Fruit fly (Drosophila melanogaster) whole organism, pupa: ENCODE data around the gene Arfip.

Source experiments
- CG14655 ChIP-seq: fragments of 200-800 bp; sonication (Bioruptor generic); optimal IDR thresholded peaks from 3 replicates; lab custom pipeline; 2017; ENCODE audit warnings: mild to moderate bottlenecking, missing biosample characterization, missing genetic modification reagents, missing genetic modification characterization
- CG8159 ChIP-seq: fragments of 200-800 bp; sonication (Bioruptor generic); optimal IDR thresholded peaks from 3 replicates; lab custom pipeline; 2018; ENCODE audit warnings: missing biosample characterization, mild to moderate bottlenecking, missing genetic modification characterization, moderate library complexity
- fd96Ca ChIP-seq: fragments of 200-800 bp; sonication (Bioruptor generic); IDR thresholded peaks from 3 replicates; pipeline ENCODE4 v1.3.6; 2022; ENCODE audit warnings: missing biosample characterization, missing genetic modification characterization

- TF ChIP-seq CG14655 (GFP tag; lab: Kevin White, UChicago) (no peak), CG8159 (no peak), fd96Ca (no peak)
Observed at dm6 chr3R:11225220-11225619, 9.6 kb downstream of the Arfip start, which contains the start of gene scpr-C.
